Worm (Caenorhabditis elegans) whole organism, early embryonic: ENCODE results near the gene ZC239.4.

Experiments used
- B0310.2 ChIP-seq: sonication (generic microtip); optimal IDR thresholded peaks from 2 replicates; lab custom pipeline; 2016; ENCODE audit warnings: mild to moderate bottlenecking, missing genetic modification characterization, missing compliant biosample characterization
- F13C5.2 ChIP-seq: sonication (generic microtip); optimal IDR thresholded peaks from 2 replicates; lab custom pipeline; 2017; ENCODE audit warnings: mild to moderate bottlenecking, missing genetic modification characterization, inconsistent platforms, missing compliant biosample characterization
- ama-1 ChIP-seq: fragments of 150-350 bp; optimal IDR thresholded peaks from 2 replicates; lab custom pipeline; 2014
- flt-1 ChIP-seq: fragments of 200-800 bp; sonication (Bioruptor generic); IDR thresholded peaks from 2 replicates; pipeline ENCODE4 v1.3.6; 2022; ENCODE audit warnings: missing genetic modification characterization, missing compliant biosample characterization
- sea-1 ChIP-seq: fragments of 200-800 bp; sonication (Bioruptor generic); conservative IDR thresholded peaks from 2 replicates; pipeline ENCODE4 v1.3.6; 2022; ENCODE audit warnings: missing genetic modification characterization, missing compliant biosample characterization

DNA sequence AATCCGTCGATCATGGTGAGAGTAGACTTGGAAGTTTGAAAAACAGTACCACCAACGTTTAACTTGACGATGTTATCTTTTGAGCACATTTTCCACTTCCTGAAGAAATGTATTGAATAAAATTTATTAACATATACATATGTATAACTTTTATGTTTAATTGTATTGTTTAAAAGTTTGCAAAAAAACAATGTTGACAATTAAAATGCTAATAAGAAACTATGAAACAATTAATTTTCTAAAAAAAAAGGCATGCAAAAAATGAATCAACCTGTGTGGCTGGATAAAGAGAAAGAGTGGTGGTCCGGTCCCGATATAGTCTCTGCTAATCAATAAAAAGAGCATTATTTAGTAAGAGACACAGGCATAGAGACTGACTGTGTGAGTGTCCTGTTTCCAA lies 20.7 kb downstream of the ZC239.4 start, which contains the start of gene C17F4.8:
- TF ChIP-seq flt-1 (GFP tag; lab: Robert Waterston, UW), result no peak
- no peak for TF ChIP-seq ama-1 (lab: Kevin White, UChicago)
- no peak for TF ChIP-seq F13C5.2 (tag; lab: Kevin White, UChicago)
- no peak for TF ChIP-seq sea-1 (GFP tag; lab: Robert Waterston, UW)
- no peak for TF ChIP-seq B0310.2
